Worm (Caenorhabditis elegans) whole organism, L3 larva: ENCODE data around the gene F47C12.7.

ENCODE experiments used
- R02D3.7 ChIP-seq: fragments of 150-350 bp; optimal IDR thresholded peaks from 2 replicates; lab custom pipeline; 2014; ENCODE audit warnings: missing biosample characterization, missing genetic modification characterization
- ZK546.5 ChIP-seq: sonication (generic microtip); optimal IDR thresholded peaks from 2 replicates; lab custom pipeline; 2017; ENCODE audit warnings: missing biosample characterization, missing genetic modification characterization
- aly-2 ChIP-seq: fragments of 150-350 bp; optimal IDR thresholded peaks from 2 replicates; lab custom pipeline; 2014; ENCODE audit warnings: missing biosample characterization, missing genetic modification characterization
- ama-1 ChIP-seq: fragments of 150-350 bp; optimal IDR thresholded peaks from 2 replicates; lab custom pipeline; 2018
- ceh-16 ChIP-seq: sonication (generic microtip); optimal IDR thresholded peaks from 2 replicates; lab custom pipeline; 2017; ENCODE audit warnings: missing biosample characterization, missing genetic modification characterization
- ceh-82 ChIP-seq: fragments of 150-350 bp; optimal IDR thresholded peaks from 2 replicates; lab custom pipeline; 2014; ENCODE audit warnings: missing biosample characterization, missing genetic modification characterization
- ceh-9 ChIP-seq: sonication (generic microtip); optimal IDR thresholded peaks from 2 replicates; lab custom pipeline; 2018; ENCODE audit warnings: missing biosample characterization, missing genetic modification characterization
- egl-27 ChIP-seq: sonication (generic microtip); optimal IDR thresholded peaks from 4 replicates; lab custom pipeline; 2017; ENCODE audit warnings: missing biosample characterization, missing genetic modification reagents, missing genetic modification characterization
- egl-5 ChIP-seq: fragments of 150-350 bp; optimal IDR thresholded peaks from 2 replicates; lab custom pipeline; 2017; ENCODE audit warnings: missing biosample characterization, missing genetic modification reagents, missing genetic modification characterization, inconsistent platforms
- elt-1 ChIP-seq: fragments of 150-350 bp; optimal IDR thresholded peaks from 2 replicates; lab custom pipeline; 2014; ENCODE audit warnings: missing biosample characterization, missing genetic modification characterization
- elt-2 ChIP-seq: sonication (generic microtip); optimal IDR thresholded peaks from 2 replicates; lab custom pipeline; 2016; ENCODE audit warnings: missing genetic modification reagents, mild to moderate bottlenecking, missing genetic modification characterization, missing compliant biosample characterization
- elt-3 ChIP-seq, 3 experiments: fragments of 150-350 bp in 1 of 3; sonication (generic microtip) in 2 of 3; optimal IDR thresholded peaks; 2 replicates in 2 of 3; 4 replicates in 1 of 3; lab custom pipeline; 2014 to 2017; ENCODE audit warnings: missing biosample characterization in 3 of 3, missing genetic modification characterization in 3 of 3
- eor-1 ChIP-seq, 2 experiments: fragments of 150-350 bp; optimal IDR thresholded peaks; 2 replicates each; lab custom pipeline; 2014 to 2018; ENCODE audit warnings: missing biosample characterization in 2 of 2, missing genetic modification characterization in 2 of 2
- fkh-10 ChIP-seq: sonication (generic microtip); optimal IDR thresholded peaks from 2 replicates; lab custom pipeline; 2017; ENCODE audit warnings: missing biosample characterization, missing genetic modification reagents, missing genetic modification characterization
- fkh-2 ChIP-seq: fragments of 150-350 bp; optimal IDR thresholded peaks from 2 replicates; lab custom pipeline; 2014; ENCODE audit warnings: missing biosample characterization, missing genetic modification reagents, missing genetic modification characterization
- fos-1 ChIP-seq: fragments of 150-350 bp; optimal IDR thresholded peaks from 2 replicates; lab custom pipeline; 2014; ENCODE audit warnings: missing biosample characterization, missing genetic modification characterization
- hmg-11 ChIP-seq: sonication (generic microtip); optimal IDR thresholded peaks from 2 replicates; lab custom pipeline; 2016; ENCODE audit warnings: missing genetic modification characterization, missing compliant biosample characterization
- jun-1 ChIP-seq: fragments of 150-350 bp; optimal IDR thresholded peaks from 2 replicates; lab custom pipeline; 2014; ENCODE audit warnings: missing biosample characterization, missing genetic modification reagents, missing genetic modification characterization
- lin-15B ChIP-seq: fragments of 150-350 bp; optimal IDR thresholded peaks from 2 replicates; lab custom pipeline; 2014; ENCODE audit warnings: missing biosample characterization, missing genetic modification characterization
- lin-39 ChIP-seq: fragments of 150-350 bp; optimal IDR thresholded peaks from 2 replicates; lab custom pipeline; 2018; ENCODE audit warnings: missing biosample characterization, missing genetic modification reagents, missing genetic modification characterization
- lsy-12 ChIP-seq: sonication (generic microtip); optimal IDR thresholded peaks from 2 replicates; lab custom pipeline; 2016; ENCODE audit warnings: mild to moderate bottlenecking, missing genetic modification characterization, missing compliant biosample characterization
- mdl-1 ChIP-seq: fragments of 150-350 bp; optimal IDR thresholded peaks from 2 replicates; lab custom pipeline; 2014; ENCODE audit warnings: missing biosample characterization, missing genetic modification characterization
- nfya-1 ChIP-seq: sonication (generic microtip); optimal IDR thresholded peaks from 2 replicates; lab custom pipeline; 2017; ENCODE audit warnings: missing genetic modification characterization, mild to moderate bottlenecking, missing compliant biosample characterization, antibody characterized with exemption, moderate library complexity; ENCODE audit not compliant: insufficient read depth
- nhr-11 ChIP-seq: fragments of 150-350 bp; optimal IDR thresholded peaks from 2 replicates; lab custom pipeline; 2014; ENCODE audit warnings: missing biosample characterization, missing genetic modification characterization
- nhr-12 ChIP-seq: fragments of 150-350 bp; optimal IDR thresholded peaks from 2 replicates; lab custom pipeline; 2014; ENCODE audit warnings: missing biosample characterization, missing genetic modification characterization
- nhr-23 ChIP-seq: fragments of 150-350 bp; optimal IDR thresholded peaks from 2 replicates; lab custom pipeline; 2014; ENCODE audit warnings: missing biosample characterization, missing genetic modification reagents, missing genetic modification characterization
- nhr-237 ChIP-seq: fragments of 150-350 bp; optimal IDR thresholded peaks from 2 replicates; lab custom pipeline; 2014; ENCODE audit warnings: missing biosample characterization, missing genetic modification characterization
- nhr-25 ChIP-seq: sonication (generic microtip); optimal IDR thresholded peaks from 2 replicates; lab custom pipeline; 2017; ENCODE audit warnings: missing biosample characterization, missing genetic modification characterization
- nhr-28 ChIP-seq: fragments of 150-350 bp; optimal IDR thresholded peaks from 2 replicates; lab custom pipeline; 2014; ENCODE audit warnings: missing biosample characterization, missing genetic modification characterization
- nhr-76 ChIP-seq: fragments of 150-350 bp; sonication (generic microtip); optimal IDR thresholded peaks from 5 replicates; lab custom pipeline; 2014; ENCODE audit warnings: missing biosample characterization, missing genetic modification characterization
- pha-4 ChIP-seq: fragments of 150-350 bp; optimal IDR thresholded peaks from 2 replicates; lab custom pipeline; 2014; ENCODE audit warnings: missing biosample characterization, missing genetic modification reagents, missing genetic modification characterization
- pqm-1 ChIP-seq: fragments of 150-350 bp; optimal IDR thresholded peaks from 2 replicates; lab custom pipeline; 2017; ENCODE audit warnings: missing biosample characterization, missing genetic modification characterization, inconsistent platforms
- sea-2 ChIP-seq: fragments of 150-350 bp; sonication (generic microtip); optimal IDR thresholded peaks from 4 replicates; lab custom pipeline; 2014; ENCODE audit warnings: missing biosample characterization, missing genetic modification reagents, missing genetic modification characterization
- snpc-4 ChIP-seq: fragments of 150-350 bp; optimal IDR thresholded peaks from 2 replicates; lab custom pipeline; 2014; ENCODE audit warnings: missing biosample characterization, missing genetic modification characterization
- tbx-2 ChIP-seq: sonication (generic microtip); optimal IDR thresholded peaks from 2 replicates; lab custom pipeline; 2016; ENCODE audit warnings: mild to moderate bottlenecking, missing genetic modification characterization, missing compliant biosample characterization
- unc-39 ChIP-seq: sonication (generic microtip); optimal IDR thresholded peaks from 4 replicates; lab custom pipeline; 2017; ENCODE audit warnings: missing biosample characterization, missing genetic modification characterization
- unc-62 ChIP-seq: fragments of 150-350 bp; sonication (generic microtip); optimal IDR thresholded peaks from 4 replicates; lab custom pipeline; 2014; ENCODE audit warnings: missing biosample characterization, missing genetic modification reagents, missing genetic modification characterization
- zag-1 ChIP-seq: fragments of 150-350 bp; optimal IDR thresholded peaks from 2 replicates; lab custom pipeline; 2014; ENCODE audit warnings: missing biosample characterization, missing genetic modification characterization
- ztf-11 ChIP-seq: fragments of 150-350 bp; optimal IDR thresholded peaks from 2 replicates; lab custom pipeline; 2014; ENCODE audit warnings: missing biosample characterization, missing genetic modification characterization

The F47C12.7 gene

ce11 chrIV:4041006-4041405, 45.7 kb upstream of the F47C12.7 start:
- TF ChIP-seq nhr-25 (tag; lab: Kevin White, UChicago): no peak
- TF ChIP-seq zag-1: no peak
- TF ChIP-seq ZK546.5 (tag; lab: Kevin White, UChicago): no peak
- no peak for TF ChIP-seq elt-1 (tag; lab: Kevin White, UChicago)
- TF ChIP-seq pha-4 (tag; lab: Kevin White, UChicago): no peak
- TF ChIP-seq mdl-1 (tag; lab: Kevin White, UChicago): no peak
- no peak for TF ChIP-seq ceh-9 (tag; lab: Kevin White, UChicago)
- no peak for TF ChIP-seq tbx-2 (tag; lab: Kevin White, UChicago)
- no peak for TF ChIP-seq ceh-82 (tag; lab: Kevin White, UChicago)
- no peak for TF ChIP-seq jun-1 (tag; lab: Kevin White, UChicago)
- TF ChIP-seq snpc-4: no peak

ce11 chrIV:4039984-4040383, 44.7 kb upstream of the F47C12.7 start, which contains the start of gene F35F11.2:
F35F11.2 (plus strand) TSS chrIV:4040284.
- TF ChIP-seq nhr-76 (tag; lab: Kevin White, UChicago): no peak
- no peak for TF ChIP-seq pha-4 (tag; lab: Kevin White, UChicago)
- no peak for TF ChIP-seq nhr-11 (tag; lab: Kevin White, UChicago)
- TF ChIP-seq ceh-16: no peak
- TF ChIP-seq elt-1 (tag; lab: Kevin White, UChicago): no peak
- no peak for TF ChIP-seq unc-62 (GFP tag; lab: Kevin White, UChicago)

- no peak for TF ChIP-seq unc-62 (GFP tag; lab: Kevin White, UChicago)
- peak; percentile 44 for TF ChIP-seq elt-2 (tag; lab: Kevin White, UChicago)
- peak; percentile 73 for TF ChIP-seq nfya-1 (tag; lab: Kevin White, UChicago)
- TF ChIP-seq pha-4 (tag; lab: Kevin White, UChicago): peak; percentile 22
- no peak for TF ChIP-seq pqm-1 (tag; lab: Kevin White, UChicago)
- TF ChIP-seq nhr-28 (tag; lab: Kevin White, UChicago): no peak
- TF ChIP-seq fkh-10: peak; percentile 23
- TF ChIP-seq mdl-1 (tag; lab: Kevin White, UChicago): no peak
- peak; percentile 79 for TF ChIP-seq lin-39
- TF ChIP-seq tbx-2 (tag; lab: Kevin White, UChicago): peak; percentile 29
- peak; percentile 41 for TF ChIP-seq lin-15B (tag; lab: Kevin White, UChicago)
- peak; percentile 54 for TF ChIP-seq hmg-11
- TF ChIP-seq, all 47 proteins: peak for 8
Observed at ce11 chrIV:4034883-4035282, 39.6 kb upstream of the F47C12.7 start, which contains the start of gene hlh-30. hlh-30 (minus strand) TSS chrIV:4034951.

- TF ChIP-seq fkh-2 (peak; percentile 55), elt-1 (tag; lab: Kevin White, UChicago) (no peak), lin-39 (no peak), nhr-23 (tag; lab: Kevin White, UChicago) (no peak), elt-2 (tag; lab: Kevin White, UChicago) (peak; percentile 19), ZK546.5 (tag; lab: Kevin White, UChicago) (no peak), egl-5 (no peak), pha-4 (tag; lab: Kevin White, UChicago) (peak; percentile 72), ama-1 (lab: Kevin White, UChicago) (no peak)
Observed at ce11 chrIV:4033490-4033889, 38.2 kb upstream of the F47C12.7 start.

ce11 chrIV:4032350-4032749, 37.1 kb upstream of the F47C12.7 start:
- TF ChIP-seq elt-2 (tag; lab: Kevin White, UChicago) (peak; percentile 70), lsy-12 (tag; lab: Kevin White, UChicago) (no peak), elt-3 (tag; optimal IDR thresholded peaks at IDR 0.05; lab: Kevin White, UChicago) (peak in 2 of 3 experiments; percentile 57 to 87)

- TF ChIP-seq R02D3.7 (tag; lab: Kevin White, UChicago) (peak; percentile 28), nhr-23 (tag; lab: Kevin White, UChicago) (peak; percentile 75), fos-1 (tag; lab: Kevin White, UChicago) (no peak), aly-2 (tag; lab: Kevin White, UChicago) (no peak), sea-2 (GFP tag; lab: Kevin White, UChicago) (no peak), nfya-1 (tag; lab: Kevin White, UChicago) (no peak), snpc-4 (no peak), elt-1 (tag; lab: Kevin White, UChicago) (peak; percentile 76), nhr-12 (tag; lab: Kevin White, UChicago) (no peak), zag-1 (no peak), egl-27 (tag; lab: Kevin White, UChicago) (no peak), ceh-82 (tag; lab: Kevin White, UChicago) (no peak), eor-1 (tag; optimal IDR thresholded peaks at IDR 0.05; lab: Kevin White, UChicago) (no peak), unc-39 (tag; lab: Kevin White, UChicago) (no peak), ztf-11 (tag; lab: Kevin White, UChicago) (no peak), nhr-237 (no peak), egl-5 (no peak), fkh-2 (no peak), tbx-2 (tag; lab: Kevin White, UChicago) (no peak), hmg-11 (no peak), nhr-25 (tag; lab: Kevin White, UChicago) (peak; percentile 84), pqm-1 (tag; lab: Kevin White, UChicago) (no peak), pha-4 (tag; lab: Kevin White, UChicago) (no peak), mdl-1 (tag; lab: Kevin White, UChicago) (no peak), lin-15B (tag; lab: Kevin White, UChicago) (peak; percentile 92)
Observed at ce11 chrIV:4030917-4031599, 35.8 kb upstream of the F47C12.7 start.
